Worm (Caenorhabditis elegans): ENCODE results near the gene C48B4.11.

- TF ChIP-seq dao-5 (tag; optimal IDR thresholded peaks at IDR 0.05), result no peak
- TF ChIP-seq him-1 (tag; optimal IDR thresholded peaks at IDR 0.05), result no peak
Observed at ce11 chrIII:9580039-9580891, 14.3 kb upstream of the C48B4.11 start, which contains the start of gene ced-7.
